Worm (Caenorhabditis elegans) whole organism, L1 larva: ENCODE results near the gene srg-31.

Experiments used
- efl-1 ChIP-seq, 4 experiments: fragments of 150-350 bp; optimal IDR thresholded peaks in 3 of 4; peaks in 1 of 4; 1 replicate in 1 of 4; 2 replicates in 3 of 4; lab custom pipeline; 2014; ENCODE audit warnings: missing biosample characterization in 2 of 4, missing genetic modification characterization in 2 of 4, missing genetic modification reagents in 2 of 4
- mab-9 ChIP-seq: fragments of 200-800 bp; sonication (Bioruptor generic); IDR thresholded peaks from 2 replicates; pipeline ENCODE4 v1.3.6; 2022; ENCODE audit warnings: missing genetic modification reagents, missing genetic modification characterization, missing compliant biosample characterization
- mef-2 ChIP-seq: fragments of 150-350 bp; optimal IDR thresholded peaks from 2 replicates; lab custom pipeline; 2014; ENCODE audit warnings: missing biosample characterization, missing genetic modification characterization
- mep-1 ChIP-seq: fragments of 150-350 bp; optimal IDR thresholded peaks from 2 replicates; lab custom pipeline; 2014; ENCODE audit warnings: missing biosample characterization, missing genetic modification characterization
- nhr-11 ChIP-seq: fragments of 150-350 bp; optimal IDR thresholded peaks from 2 replicates; lab custom pipeline; 2014; ENCODE audit warnings: missing biosample characterization, missing genetic modification characterization
- pqm-1 ChIP-seq: sonication (generic microtip); optimal IDR thresholded peaks from 3 replicates; lab custom pipeline; 2017; ENCODE audit warnings: missing biosample characterization, missing genetic modification characterization
- tbx-2 ChIP-seq: sonication (generic microtip); optimal IDR thresholded peaks from 2 replicates; lab custom pipeline; 2016; ENCODE audit warnings: missing genetic modification characterization, missing compliant biosample characterization
- unc-62 ChIP-seq: fragments of 150-350 bp; optimal IDR thresholded peaks from 2 replicates; lab custom pipeline; 2014; ENCODE audit warnings: missing biosample characterization, missing genetic modification reagents, missing genetic modification characterization
- ztf-11 ChIP-seq, 2 experiments: sonication (generic microtip); optimal IDR thresholded peaks; 2 replicates each; lab custom pipeline; 2016 to 2017; ENCODE audit warnings: missing genetic modification characterization in 2 of 2, missing biosample characterization in 1 of 2, missing compliant biosample characterization in 1 of 2

ce11 chrV:6919251-6919650 lies 34.4 kb downstream of the srg-31 start:
- no peak for TF ChIP-seq nhr-11 (tag; lab: Kevin White, UChicago)
- no peak for TF ChIP-seq mab-9
- TF ChIP-seq tbx-2: no peak
- no peak for TF ChIP-seq mef-2
- TF ChIP-seq ztf-11 (tag; optimal IDR thresholded peaks at IDR 0.05; lab: Kevin White, UChicago): no peak
- TF ChIP-seq mep-1 (tag; lab: Kevin White, UChicago): no peak
- no peak for TF ChIP-seq efl-1 (optimal IDR thresholded peaks at IDR 0.05; lab: Kevin White, UChicago)
- no peak for TF ChIP-seq efl-1 (GFP tag; optimal IDR thresholded peaks at IDR 0.05 in 1 of 2; lab: Kevin White, UChicago)
- TF ChIP-seq pqm-1: no peak
- no peak for TF ChIP-seq unc-62
